Fruit fly (Drosophila melanogaster) whole organism, embryonic: ENCODE data around the gene ck.

Experiments used
- CG10654 ChIP-seq: fragments of 200-800 bp; sonication (Bioruptor generic); optimal IDR thresholded peaks from 2 replicates; lab custom pipeline; 2016; ENCODE audit warnings: missing biosample characterization, missing genetic modification characterization
- CG11247 ChIP-seq: fragments of 200-800 bp; sonication (Bioruptor generic); IDR thresholded peaks from 2 replicates; pipeline ENCODE4 v1.3.6; 2022; ENCODE audit warnings: missing biosample characterization, missing genetic modification characterization
- CG12155 ChIP-seq: fragments of 200-800 bp; sonication (Bioruptor generic); optimal IDR thresholded peaks from 3 replicates; lab custom pipeline; 2016; ENCODE audit warnings: missing biosample characterization, missing genetic modification characterization
- CG12391 ChIP-seq: fragments of 200-800 bp; sonication (Bioruptor generic); optimal IDR thresholded peaks from 3 replicates; lab custom pipeline; 2018; ENCODE audit warnings: missing biosample characterization, mild to moderate bottlenecking, missing genetic modification characterization, moderate library complexity
- CG13775 ChIP-seq: fragments of 200-800 bp; sonication (Bioruptor generic); optimal IDR thresholded peaks from 3 replicates; lab custom pipeline; 2017; ENCODE audit warnings: missing biosample characterization, mild to moderate bottlenecking, missing genetic modification characterization
- CG13894 ChIP-seq: fragments of 200-800 bp; sonication (Bioruptor generic); optimal IDR thresholded peaks from 3 replicates; lab custom pipeline; 2018; ENCODE audit warnings: missing biosample characterization, mild to moderate bottlenecking, missing genetic modification characterization, moderate library complexity
- CG1603 ChIP-seq: fragments of 200-800 bp; sonication (Bioruptor generic); optimal IDR thresholded peaks from 2 replicates; lab custom pipeline; 2019; ENCODE audit warnings: missing biosample characterization, mild to moderate bottlenecking, missing genetic modification characterization, moderate library complexity
- CG17328 ChIP-seq: fragments of 200-800 bp; sonication (Bioruptor generic); IDR thresholded peaks from 2 replicates; pipeline ENCODE4 v1.3.6; 2022; ENCODE audit warnings: missing biosample characterization, missing genetic modification characterization
- CG2120 ChIP-seq: fragments of 200-800 bp; sonication (Bioruptor generic); optimal IDR thresholded peaks from 3 replicates; lab custom pipeline; 2016; ENCODE audit warnings: missing biosample characterization, missing genetic modification characterization
- CG3163 ChIP-seq: fragments of 200-800 bp; sonication (Bioruptor generic); optimal IDR thresholded peaks from 3 replicates; lab custom pipeline; 2016; ENCODE audit warnings: missing biosample characterization, missing genetic modification characterization
- CG33557 ChIP-seq: fragments of 200-800 bp; sonication (Bioruptor generic); optimal IDR thresholded peaks from 2 replicates; lab custom pipeline; 2019; ENCODE audit warnings: missing biosample characterization, mild to moderate bottlenecking, missing genetic modification characterization, moderate library complexity
- CG3995 ChIP-seq: fragments of 200-800 bp; sonication (Bioruptor generic); optimal IDR thresholded peaks from 3 replicates; lab custom pipeline; 2016; ENCODE audit warnings: missing biosample characterization, missing genetic modification characterization
- CG4328 ChIP-seq: fragments of 200-800 bp; sonication (Bioruptor generic); optimal IDR thresholded peaks from 3 replicates; lab custom pipeline; 2017; ENCODE audit warnings: missing biosample characterization, missing genetic modification reagents, missing genetic modification characterization
- CG4424 ChIP-seq: fragments of 200-800 bp; sonication (Bioruptor generic); optimal IDR thresholded peaks from 3 replicates; lab custom pipeline; 2016; ENCODE audit warnings: missing biosample characterization, missing genetic modification characterization
- CG6689 ChIP-seq: fragments of 200-800 bp; sonication (Bioruptor generic); IDR thresholded peaks from 2 replicates; pipeline ENCODE4 v1.3.6; 2022; ENCODE audit warnings: missing biosample characterization, missing genetic modification characterization
- CG8944 ChIP-seq: fragments of 200-800 bp; sonication (Bioruptor generic); optimal IDR thresholded peaks from 3 replicates; lab custom pipeline; 2016; ENCODE audit warnings: missing biosample characterization, missing genetic modification characterization
- CG9817 ChIP-seq: fragments of 200-800 bp; sonication (Bioruptor generic); optimal IDR thresholded peaks from 2 replicates; lab custom pipeline; 2018; ENCODE audit warnings: missing biosample characterization, mild to moderate bottlenecking, missing genetic modification characterization, moderate library complexity
- Chrac-16 ChIP-seq: fragments of 200-800 bp; sonication (Bioruptor generic); optimal IDR thresholded peaks from 3 replicates; lab custom pipeline; 2016; ENCODE audit warnings: missing biosample characterization, missing genetic modification characterization
- CoRest ChIP-seq: fragments of 200-800 bp; sonication (Bioruptor generic); optimal IDR thresholded peaks from 3 replicates; lab custom pipeline; 2018; ENCODE audit warnings: missing biosample characterization, mild to moderate bottlenecking, missing genetic modification characterization, moderate library complexity
- Dfd ChIP-seq, 2 experiments: fragments of >200 bp; optimal IDR thresholded peaks; 2 replicates each; lab custom pipeline; 2017; ENCODE audit warnings: missing biosample characterization in 2 of 2, missing genetic modification characterization in 2 of 2
- Dip3 ChIP-seq: fragments of 200-800 bp; sonication (Bioruptor generic); optimal IDR thresholded peaks from 3 replicates; lab custom pipeline; 2016; ENCODE audit warnings: missing biosample characterization, missing genetic modification characterization
- Dp ChIP-seq: fragments of 200-800 bp; sonication (Bioruptor generic); optimal IDR thresholded peaks from 2 replicates; lab custom pipeline; 2018; ENCODE audit warnings: missing biosample characterization, mild to moderate bottlenecking, missing genetic modification characterization, moderate library complexity
- Drgx ChIP-seq: fragments of 200-800 bp; sonication (Bioruptor generic); IDR thresholded peaks from 2 replicates; pipeline ENCODE4 v1.3.6; 2022; ENCODE audit warnings: missing biosample characterization, missing genetic modification characterization
- Fer1 ChIP-seq: fragments of 200-800 bp; sonication (Bioruptor generic); optimal IDR thresholded peaks from 2 replicates; lab custom pipeline; 2017; ENCODE audit warnings: missing biosample characterization, mild to moderate bottlenecking, missing genetic modification characterization
- H2.0 ChIP-seq: fragments of 200-800 bp; sonication (Bioruptor generic); IDR thresholded peaks from 2 replicates; pipeline ENCODE4 v1.3.6; 2022; ENCODE audit warnings: missing biosample characterization, missing genetic modification characterization
- HLHmδ ChIP-seq: fragments of 200-800 bp; sonication (Bioruptor generic); optimal IDR thresholded peaks from 2 replicates; lab custom pipeline; 2018; ENCODE audit warnings: missing biosample characterization, mild to moderate bottlenecking, missing genetic modification characterization, moderate library complexity
- Hmx ChIP-seq: fragments of 200-800 bp; sonication (Bioruptor generic); optimal IDR thresholded peaks from 2 replicates; lab custom pipeline; 2016; ENCODE audit warnings: missing biosample characterization, missing genetic modification characterization
- Hr78 ChIP-seq, 2 experiments: fragments of 200-800 bp in 1 of 2; fragments of >200 bp in 1 of 2; sonication (Bioruptor generic) in 1 of 2; optimal IDR thresholded peaks; 2 replicates each; lab custom pipeline; 2017 to 2019; ENCODE audit warnings: missing biosample characterization in 2 of 2, missing genetic modification characterization in 2 of 2, mild to moderate bottlenecking in 1 of 2, moderate library complexity in 1 of 2
- Hsf ChIP-seq: fragments of 200-800 bp; sonication (Bioruptor generic); optimal IDR thresholded peaks from 3 replicates; lab custom pipeline; 2016; ENCODE audit warnings: missing biosample characterization, missing genetic modification characterization
- MBD-R2 ChIP-seq: fragments of 200-800 bp; sonication (Bioruptor generic); IDR thresholded peaks from 2 replicates; pipeline ENCODE4 v1.3.6; 2022; ENCODE audit warnings: missing biosample characterization, missing genetic modification characterization
- Med ChIP-seq: fragments of 200-800 bp; sonication (Bioruptor generic); peaks from one replicate; lab custom pipeline; 2016; ENCODE audit warnings: missing biosample characterization, missing genetic modification characterization, mild to moderate bottlenecking, inconsistent platforms, moderate library complexity
- Oli ChIP-seq: fragments of 200-800 bp; sonication (Bioruptor generic); optimal IDR thresholded peaks from 2 replicates; lab custom pipeline; 2018; ENCODE audit warnings: missing biosample characterization, mild to moderate bottlenecking, missing genetic modification characterization, moderate library complexity
- Sry-β ChIP-seq: fragments of 200-800 bp; sonication (Bioruptor generic); optimal IDR thresholded peaks from 2 replicates; lab custom pipeline; 2018; ENCODE audit warnings: missing biosample characterization, mild to moderate bottlenecking, missing genetic modification characterization, moderate library complexity
- Ssrp ChIP-seq: fragments of 200-800 bp; sonication (Bioruptor generic); optimal IDR thresholded peaks from 2 replicates; lab custom pipeline; 2018; ENCODE audit warnings: missing biosample characterization, mild to moderate bottlenecking, missing genetic modification characterization, moderate library complexity
- az2 ChIP-seq: fragments of 200-800 bp; sonication (Bioruptor generic); optimal IDR thresholded peaks from 3 replicates; lab custom pipeline; 2016; ENCODE audit warnings: missing biosample characterization, missing genetic modification characterization
- dmrt99B ChIP-seq: fragments of 200-800 bp; sonication (Bioruptor generic); optimal IDR thresholded peaks from 2 replicates; lab custom pipeline; 2018; ENCODE audit warnings: missing biosample characterization, mild to moderate bottlenecking, missing genetic modification characterization, moderate library complexity
- dpn ChIP-seq, 2 experiments: fragments of 200-800 bp; sonication (Bioruptor generic); optimal IDR thresholded peaks; 3 replicates each; lab custom pipeline; 2016; ENCODE audit warnings: missing biosample characterization in 2 of 2, missing genetic modification characterization in 2 of 2
- exex ChIP-seq: fragments of 200-800 bp; sonication (Bioruptor generic); optimal IDR thresholded peaks from 4 replicates; lab custom pipeline; 2018; ENCODE audit warnings: missing biosample characterization, mild to moderate bottlenecking, missing genetic modification characterization, moderate library complexity
- gem ChIP-seq: fragments of 200-800 bp; sonication (Bioruptor generic); optimal IDR thresholded peaks from 2 replicates; lab custom pipeline; 2019; ENCODE audit warnings: missing biosample characterization, mild to moderate bottlenecking, missing genetic modification characterization, moderate library complexity
- hb ChIP-seq: fragments of 200-800 bp; sonication (Bioruptor generic); IDR thresholded peaks from 3 replicates; pipeline ENCODE4 v1.3.6; 2022; ENCODE audit warnings: missing biosample characterization, missing genetic modification characterization; ENCODE audit not compliant: partially characterized antibody
- knrl ChIP-seq: fragments of 200-800 bp; sonication (Bioruptor generic); IDR thresholded peaks from 3 replicates; pipeline ENCODE4 v1.3.6; 2022; ENCODE audit warnings: missing biosample characterization, missing genetic modification characterization; ENCODE audit not compliant: partially characterized antibody
- pho ChIP-seq: fragments of 200-800 bp; sonication (Bioruptor generic); optimal IDR thresholded peaks from 2 replicates; lab custom pipeline; 2016; ENCODE audit warnings: missing biosample characterization, missing genetic modification characterization
- pros ChIP-seq: fragments of 200-800 bp; sonication (Bioruptor generic); optimal IDR thresholded peaks from 3 replicates; lab custom pipeline; 2019; ENCODE audit warnings: missing biosample characterization, mild to moderate bottlenecking, missing genetic modification characterization, moderate library complexity
- repo ChIP-seq: fragments of 200-800 bp; sonication (Bioruptor generic); optimal IDR thresholded peaks from 2 replicates; lab custom pipeline; 2016; ENCODE audit warnings: missing biosample characterization, missing genetic modification characterization
- row ChIP-seq: fragments of 200-800 bp; sonication (Bioruptor generic); IDR thresholded peaks from 3 replicates; pipeline ENCODE4 v1.3.6; 2022; ENCODE audit warnings: missing biosample characterization, missing genetic modification characterization
- sisA ChIP-seq: fragments of 200-800 bp; sonication (Bioruptor generic); IDR thresholded peaks from 2 replicates; pipeline ENCODE4 v1.3.6; 2022; ENCODE audit warnings: missing biosample characterization, missing genetic modification characterization
- tio ChIP-seq: fragments of 200-800 bp; sonication (Bioruptor generic); optimal IDR thresholded peaks from 2 replicates; lab custom pipeline; 2017; ENCODE audit warnings: missing biosample characterization, missing genetic modification characterization, inconsistent platforms
- unc-4 ChIP-seq: fragments of 200-800 bp; sonication (Bioruptor generic); IDR thresholded peaks from 2 replicates; pipeline ENCODE4 v1.3.6; 2022; ENCODE audit warnings: missing biosample characterization, missing genetic modification characterization; ENCODE audit not compliant: partially characterized antibody
- zen ChIP-seq: fragments of 200-800 bp; sonication (Bioruptor generic); optimal IDR thresholded peaks from 3 replicates; lab custom pipeline; 2018; ENCODE audit warnings: missing biosample characterization, mild to moderate bottlenecking, missing genetic modification characterization, moderate library complexity
- zf30C ChIP-seq: fragments of 200-800 bp; sonication (Bioruptor generic); optimal IDR thresholded peaks from 3 replicates; lab custom pipeline; 2018; ENCODE audit warnings: missing biosample characterization, mild to moderate bottlenecking, missing genetic modification characterization

Gene ck

dm6 chr2L:15061368-15061767 lies 3.7 kb upstream of the ck start, which contains the start of the genes solo and vas (continued):
- peak; percentile 5 for TF ChIP-seq Fer1 (GFP tag; lab: Kevin White, UChicago)
- TF ChIP-seq pho (GFP tag; lab: Kevin White, UChicago) = peak; percentile 23
- peak; percentile 48 for TF ChIP-seq MBD-R2 (GFP tag; lab: Robert Waterston, UW)
- peak; percentile 59 for TF ChIP-seq CG13775
- no peak for TF ChIP-seq CG3163 (GFP tag; lab: Kevin White, UChicago)
- TF ChIP-seq CG13894 (tag; lab: Kevin White, UChicago) = peak; percentile 55
- no peak for TF ChIP-seq HLHmδ
- peak; percentile 66 for TF ChIP-seq CG9817
- 0 out of 3 replicates have a peak, but pooled peaks have one; percentile 17 for TF ChIP-seq knrl (GFP tag; lab: Robert Waterston, UW)
- peak; percentile 83 for TF ChIP-seq CG12391
- TF ChIP-seq Ssrp (tag; lab: Kevin White, UChicago) = peak; percentile 61
- peak; percentile 18 for TF ChIP-seq CG12155
- no peak for TF ChIP-seq pros (GFP tag; lab: Kevin White, UChicago)
- peak; percentile 52 for TF ChIP-seq dmrt99B (tag; lab: Kevin White, UChicago)
- peak; percentile 40 for TF ChIP-seq CG10654 (GFP tag; lab: Kevin White, UChicago)
- TF ChIP-seq Med (GFP tag; lab: Kevin White, UChicago) = peak; percentile 77
- TF ChIP-seq H2.0 = peak; percentile 50
- 0 out of 2 replicates have a peak, but pooled peaks have one; percentile 22 for TF ChIP-seq sisA (GFP tag; lab: Robert Waterston, UW)
- no peak for TF ChIP-seq hb
- peak; percentile 14 for TF ChIP-seq CG4328
- peak; percentile 49 for TF ChIP-seq CG6689
- TF ChIP-seq az2 (GFP tag; lab: Kevin White, UChicago) = peak; percentile 26
- no peak for TF ChIP-seq zf30C (GFP tag; lab: Kevin White, UChicago)
- peak; percentile 12 for TF ChIP-seq exex (tag; lab: Kevin White, UChicago)
- peak; percentile 23 for TF ChIP-seq CG4424 (GFP tag; lab: Kevin White, UChicago)
- TF ChIP-seq dpn (GFP tag; optimal IDR thresholded peaks at IDR 0.05; lab: Kevin White, UChicago) = peak; percentile 36 to 47
- peak; percentile 78 for TF ChIP-seq row (GFP tag; lab: Robert Waterston, UW)
- TF ChIP-seq CG2120 (GFP tag; lab: Kevin White, UChicago) = peak; percentile 65
- 0 out of 2 replicates have a peak, but pooled peaks have one; percentile 43 for TF ChIP-seq CG17328
- peak; percentile 78 for TF ChIP-seq gem (tag; lab: Kevin White, UChicago)
- peak; percentile 66 for TF ChIP-seq Sry-β (GFP tag; lab: Kevin White, UChicago)
- TF ChIP-seq unc-4 (GFP tag; lab: Robert Waterston, UW) = peak; percentile 39; the same call in 1 of the 2 replicates
- peak; percentile 50 for TF ChIP-seq Chrac-16
- no peak for TF ChIP-seq CG11247 (GFP tag; lab: Robert Waterston, UW)
- no peak for TF ChIP-seq Dip3
- TF ChIP-seq Hmx (GFP tag; lab: Kevin White, UChicago) = no peak
- peak in 1 of 2 experiments; percentile 22 for TF ChIP-seq Hr78 (GFP tag; optimal IDR thresholded peaks at IDR 0.05; lab: Kevin White, UChicago)
- peak; percentile 80 for TF ChIP-seq CoRest (tag; lab: Kevin White, UChicago)
- TF ChIP-seq CG1603 (tag; lab: Kevin White, UChicago) = peak; percentile 59
- TF ChIP-seq Dfd (GFP tag; optimal IDR thresholded peaks at IDR 0.05; lab: Kevin White, UChicago) = peak in 1 of 2 experiments; percentile 55
- TF ChIP-seq CG33557 (GFP tag; lab: Kevin White, UChicago) = peak; percentile 43
- peak; percentile 48 for TF ChIP-seq Hsf
- peak; percentile 15 for TF ChIP-seq Dp (GFP tag; lab: Kevin White, UChicago)
- TF ChIP-seq tio (GFP tag; lab: Kevin White, UChicago) = peak; percentile 12
- no peak for TF ChIP-seq repo (GFP tag; lab: Kevin White, UChicago)
- TF ChIP-seq Oli = peak; percentile 50
- 0 out of 2 replicates have a peak, but pooled peaks have one; percentile 20 for TF ChIP-seq Drgx (GFP tag; lab: Robert Waterston, UW)
- no peak for TF ChIP-seq CG3995 (GFP tag; lab: Kevin White, UChicago)
- TF ChIP-seq zen (tag; lab: Kevin White, UChicago) = peak; percentile 64
- no peak for TF ChIP-seq CG8944 (GFP tag; lab: Kevin White, UChicago)
